Worm (Caenorhabditis elegans) whole organism, L3 larva: ENCODE results near the gene str-175.

ENCODE experiments used
- R02D3.7 ChIP-seq: fragments of 150-350 bp; optimal IDR thresholded peaks from 2 replicates; lab custom pipeline; 2014; ENCODE audit warnings: missing biosample characterization, missing genetic modification characterization
- ZK546.5 ChIP-seq: sonication (generic microtip); optimal IDR thresholded peaks from 2 replicates; lab custom pipeline; 2017; ENCODE audit warnings: missing biosample characterization, missing genetic modification characterization
- aly-2 ChIP-seq: fragments of 150-350 bp; optimal IDR thresholded peaks from 2 replicates; lab custom pipeline; 2014; ENCODE audit warnings: missing biosample characterization, missing genetic modification characterization
- ceh-28 ChIP-seq: fragments of 150-350 bp; optimal IDR thresholded peaks from 2 replicates; lab custom pipeline; 2014; ENCODE audit warnings: missing biosample characterization, missing genetic modification reagents, missing genetic modification characterization
- daf-12 ChIP-seq: fragments of 150-350 bp; optimal IDR thresholded peaks from 2 replicates; lab custom pipeline; 2014; ENCODE audit warnings: missing biosample characterization, missing genetic modification reagents, missing genetic modification characterization
- egl-5 ChIP-seq: fragments of 150-350 bp; optimal IDR thresholded peaks from 2 replicates; lab custom pipeline; 2017; ENCODE audit warnings: missing biosample characterization, missing genetic modification reagents, missing genetic modification characterization, inconsistent platforms
- elt-2 ChIP-seq: sonication (generic microtip); optimal IDR thresholded peaks from 2 replicates; lab custom pipeline; 2016; ENCODE audit warnings: missing genetic modification reagents, mild to moderate bottlenecking, missing genetic modification characterization, missing compliant biosample characterization
- fkh-10 ChIP-seq: sonication (generic microtip); optimal IDR thresholded peaks from 2 replicates; lab custom pipeline; 2017; ENCODE audit warnings: missing biosample characterization, missing genetic modification reagents, missing genetic modification characterization
- hmg-11 ChIP-seq: sonication (generic microtip); optimal IDR thresholded peaks from 2 replicates; lab custom pipeline; 2016; ENCODE audit warnings: missing genetic modification characterization, missing compliant biosample characterization
- jun-1 ChIP-seq: fragments of 150-350 bp; optimal IDR thresholded peaks from 2 replicates; lab custom pipeline; 2014; ENCODE audit warnings: missing biosample characterization, missing genetic modification reagents, missing genetic modification characterization
- lsy-12 ChIP-seq: sonication (generic microtip); optimal IDR thresholded peaks from 2 replicates; lab custom pipeline; 2016; ENCODE audit warnings: mild to moderate bottlenecking, missing genetic modification characterization, missing compliant biosample characterization
- mdl-1 ChIP-seq: fragments of 150-350 bp; optimal IDR thresholded peaks from 2 replicates; lab custom pipeline; 2014; ENCODE audit warnings: missing biosample characterization, missing genetic modification characterization
- mml-1 ChIP-seq: fragments of 150-350 bp; sonication (generic microtip); optimal IDR thresholded peaks from 3 replicates; lab custom pipeline; 2014; ENCODE audit warnings: missing biosample characterization, missing genetic modification characterization
- nfya-1 ChIP-seq: sonication (generic microtip); optimal IDR thresholded peaks from 2 replicates; lab custom pipeline; 2017; ENCODE audit warnings: missing genetic modification characterization, mild to moderate bottlenecking, missing compliant biosample characterization, antibody characterized with exemption, moderate library complexity; ENCODE audit not compliant: insufficient read depth
- nhr-12 ChIP-seq: fragments of 150-350 bp; optimal IDR thresholded peaks from 2 replicates; lab custom pipeline; 2014; ENCODE audit warnings: missing biosample characterization, missing genetic modification characterization
- nhr-23 ChIP-seq: fragments of 150-350 bp; optimal IDR thresholded peaks from 2 replicates; lab custom pipeline; 2014; ENCODE audit warnings: missing biosample characterization, missing genetic modification reagents, missing genetic modification characterization
- nhr-237 ChIP-seq: fragments of 150-350 bp; optimal IDR thresholded peaks from 2 replicates; lab custom pipeline; 2014; ENCODE audit warnings: missing biosample characterization, missing genetic modification characterization
- nhr-43 ChIP-seq: sonication (generic microtip); optimal IDR thresholded peaks from 2 replicates; lab custom pipeline; 2016; ENCODE audit warnings: mild to moderate bottlenecking, missing genetic modification characterization, missing compliant biosample characterization; ENCODE audit not compliant: poor library complexity, severe bottlenecking
- nhr-67 ChIP-seq: fragments of 150-350 bp; optimal IDR thresholded peaks from 2 replicates; lab custom pipeline; 2014; ENCODE audit warnings: missing biosample characterization, missing genetic modification characterization
- nhr-76 ChIP-seq: fragments of 150-350 bp; sonication (generic microtip); optimal IDR thresholded peaks from 5 replicates; lab custom pipeline; 2014; ENCODE audit warnings: missing biosample characterization, missing genetic modification characterization
- pha-4 ChIP-seq: fragments of 150-350 bp; optimal IDR thresholded peaks from 2 replicates; lab custom pipeline; 2014; ENCODE audit warnings: missing biosample characterization, missing genetic modification reagents, missing genetic modification characterization
- pqm-1 ChIP-seq: fragments of 150-350 bp; optimal IDR thresholded peaks from 2 replicates; lab custom pipeline; 2017; ENCODE audit warnings: missing biosample characterization, missing genetic modification characterization, inconsistent platforms
- snpc-4 ChIP-seq: fragments of 150-350 bp; optimal IDR thresholded peaks from 2 replicates; lab custom pipeline; 2014; ENCODE audit warnings: missing biosample characterization, missing genetic modification characterization
- tbx-2 ChIP-seq: sonication (generic microtip); optimal IDR thresholded peaks from 2 replicates; lab custom pipeline; 2016; ENCODE audit warnings: mild to moderate bottlenecking, missing genetic modification characterization, missing compliant biosample characterization
- unc-39 ChIP-seq: sonication (generic microtip); optimal IDR thresholded peaks from 4 replicates; lab custom pipeline; 2017; ENCODE audit warnings: missing biosample characterization, missing genetic modification characterization
- unc-62 ChIP-seq: fragments of 150-350 bp; sonication (generic microtip); optimal IDR thresholded peaks from 4 replicates; lab custom pipeline; 2014; ENCODE audit warnings: missing biosample characterization, missing genetic modification reagents, missing genetic modification characterization
- zag-1 ChIP-seq: fragments of 150-350 bp; optimal IDR thresholded peaks from 2 replicates; lab custom pipeline; 2014; ENCODE audit warnings: missing biosample characterization, missing genetic modification characterization
- ztf-11 ChIP-seq: fragments of 150-350 bp; optimal IDR thresholded peaks from 2 replicates; lab custom pipeline; 2014; ENCODE audit warnings: missing biosample characterization, missing genetic modification characterization
- ztf-4 ChIP-seq: fragments of 150-350 bp; optimal IDR thresholded peaks from 2 replicates; lab custom pipeline; 2014; ENCODE audit warnings: missing biosample characterization, missing genetic modification characterization

str-175 gene

DNA sequence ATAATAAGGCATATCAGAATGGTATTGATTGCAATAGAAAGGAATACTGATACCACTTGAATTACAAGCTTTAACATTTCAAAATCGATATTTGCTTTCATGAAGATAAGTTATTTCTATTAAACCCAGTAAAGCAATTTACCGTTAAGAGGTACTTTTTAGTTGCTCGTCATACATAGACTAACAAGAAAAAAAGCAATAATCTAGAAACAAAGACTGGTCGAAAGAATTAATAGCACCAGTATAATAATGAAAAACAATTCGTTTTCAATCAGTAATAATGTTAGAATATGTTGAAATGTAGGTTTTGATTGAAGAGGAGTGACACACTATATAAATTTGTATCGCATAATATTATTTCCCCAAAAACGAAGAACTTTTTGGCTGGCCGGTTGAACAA is at the start of gene str-175:
Gene str-175 (minus strand): TSS at position 101 of the 400 bp plus-strand sequence.
- no peak for TF ChIP-seq mml-1 (tag; lab: Kevin White, UChicago)

DNA sequence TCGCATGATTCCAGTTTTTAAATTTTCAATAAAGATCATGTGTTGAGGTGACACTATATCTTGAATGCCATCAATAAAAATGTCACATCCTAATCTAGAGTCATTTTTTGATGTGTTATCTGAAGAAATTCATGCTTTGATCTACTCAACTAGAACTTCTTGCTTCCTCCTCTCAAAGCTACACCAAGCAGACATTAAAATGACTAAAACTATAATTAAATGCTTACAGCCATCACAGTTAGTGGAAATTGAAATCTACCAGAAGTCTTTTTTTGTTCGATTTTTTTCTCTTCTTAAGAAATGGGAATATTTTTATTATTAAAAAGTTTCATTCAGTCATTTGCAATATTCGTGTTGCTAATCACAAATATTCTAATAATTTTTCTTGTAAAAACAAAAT is 47.3 kb upstream of the str-175 start, which contains the start of gene str-158:
Gene str-158 (plus strand): TSS at position 301 of the 400 bp plus-strand sequence.
- TF ChIP-seq nhr-76: no peak
- no peak for TF ChIP-seq pqm-1
- no peak for TF ChIP-seq unc-62 (GFP tag; lab: Kevin White, UChicago)
- TF ChIP-seq ztf-4 (tag; lab: Kevin White, UChicago): no peak
- no peak for TF ChIP-seq ZK546.5
- TF ChIP-seq, all 47 proteins: peak for 0

DNA sequence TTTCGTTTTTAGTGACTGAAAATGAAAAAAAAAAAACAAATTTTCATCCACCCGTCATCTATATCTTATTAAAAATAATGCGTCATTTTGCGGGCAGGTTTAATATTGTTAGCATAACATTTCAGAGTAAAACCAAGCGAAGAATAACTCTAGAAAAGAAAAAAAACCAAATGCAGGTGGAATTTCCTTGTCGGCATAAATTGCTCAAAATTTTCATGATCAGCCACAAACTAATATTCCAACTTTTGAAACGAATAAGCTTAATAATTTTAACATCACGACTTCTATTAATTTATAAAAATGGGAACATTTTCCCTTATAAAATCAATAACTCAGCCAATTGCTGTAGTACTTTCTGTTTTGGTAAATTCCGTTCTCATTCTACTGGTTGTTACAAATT is 45.2 kb upstream of the str-175 start, which contains the start of gene str-155:
Gene str-155 (plus strand): TSS at position 301 of the 400 bp plus-strand sequence.
- TF ChIP-seq fkh-10 (no peak), nhr-23 (tag; lab: Kevin White, UChicago) (no peak), pha-4 (tag; lab: Kevin White, UChicago) (no peak), lsy-12 (tag; lab: Kevin White, UChicago) (no peak), elt-2 (tag; lab: Kevin White, UChicago) (no peak), nhr-12 (no peak)

- TF ChIP-seq nhr-67 (tag; lab: Kevin White, UChicago) (no peak), nfya-1 (tag; lab: Kevin White, UChicago) (no peak), nhr-237 (no peak), aly-2 (tag; lab: Kevin White, UChicago) (no peak), R02D3.7 (no peak), unc-62 (GFP tag; lab: Kevin White, UChicago) (no peak)
Measured at ce11 chrIV:4913090-4913489, 42.6 kb upstream of the str-175 start, which contains the start of gene str-156. TSS of gene str-156 (plus strand) at chrIV:4913390.

- TF ChIP-seq snpc-4 (tag; lab: Kevin White, UChicago): no peak
- no peak for TF ChIP-seq hmg-11 (tag; lab: Kevin White, UChicago)
- TF ChIP-seq nhr-237: no peak
- TF ChIP-seq fkh-10: no peak
- no peak for TF ChIP-seq unc-39 (tag; lab: Kevin White, UChicago)
- no peak for TF ChIP-seq mml-1 (tag; lab: Kevin White, UChicago)
- TF ChIP-seq nhr-12: no peak
- TF ChIP-seq ztf-11 (tag; lab: Kevin White, UChicago): no peak
- TF ChIP-seq tbx-2: no peak
- no peak for TF ChIP-seq daf-12 (tag; lab: Kevin White, UChicago)
Measured at ce11 chrIV:4909039-4909438, 38.6 kb upstream of the str-175 start, which contains the start of gene str-159. TSS of gene str-159 (plus strand) at chrIV:4909339.

DNA sequence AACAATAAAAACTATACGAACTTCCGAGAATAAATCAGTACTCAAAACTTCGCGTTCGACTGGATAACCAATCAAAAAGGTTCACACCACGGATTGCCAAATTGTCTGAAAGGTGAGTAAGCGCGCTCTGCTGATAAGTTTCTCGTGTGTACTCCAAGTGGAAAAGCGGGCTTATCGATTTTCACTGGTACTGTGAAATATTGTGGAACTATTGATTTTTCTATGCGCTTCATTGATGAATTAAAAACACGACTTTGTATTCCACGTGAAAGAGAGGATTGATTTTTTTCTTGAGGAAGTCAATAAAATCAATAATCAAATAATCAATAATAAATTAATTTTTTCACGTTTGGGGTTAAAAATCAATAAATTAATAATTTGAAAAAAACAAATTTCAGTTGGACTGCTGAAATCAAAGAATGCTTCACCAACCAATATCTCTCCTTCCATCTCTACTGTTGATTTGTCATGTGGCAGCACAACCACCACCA is 35.2 kb upstream of the str-175 start, which contains the start of gene T08B6.4:
Gene T08B6.4 (plus strand): TSS at position 51 of the 491 bp plus-strand sequence.
- TF ChIP-seq ztf-4 (tag; lab: Kevin White, UChicago): no peak
- TF ChIP-seq fkh-10: no peak
- no peak for TF ChIP-seq jun-1
- no peak for TF ChIP-seq mml-1 (tag; lab: Kevin White, UChicago)
- TF ChIP-seq zag-1: no peak
- TF ChIP-seq mdl-1: no peak
- peak; percentile 79 for TF ChIP-seq ceh-28

ce11 chrIV:4903961-4904360 is 33.5 kb upstream of the str-175 start, which contains the start of gene str-161:
TSS of gene str-161 (minus strand) at chrIV:4904061.
- no peak for TF ChIP-seq pqm-1
- no peak for TF ChIP-seq nfya-1 (tag; lab: Kevin White, UChicago)
- no peak for TF ChIP-seq egl-5 (tag; lab: Kevin White, UChicago)
- no peak for TF ChIP-seq aly-2 (tag; lab: Kevin White, UChicago)
- TF ChIP-seq mdl-1: no peak
- no peak for TF ChIP-seq lsy-12 (tag; lab: Kevin White, UChicago)
- no peak for TF ChIP-seq jun-1
- TF ChIP-seq nhr-43: no peak
